Worm (Caenorhabditis elegans) whole organism, early embryonic: Measurements from ENCODE around the gene C39H7.4.

Experiments used
- B0310.2 ChIP-seq: sonication (generic microtip); optimal IDR thresholded peaks from 2 replicates; lab custom pipeline; 2016; ENCODE audit warnings: mild to moderate bottlenecking, missing genetic modification characterization, missing compliant biosample characterization
- F13C5.2 ChIP-seq: sonication (generic microtip); optimal IDR thresholded peaks from 2 replicates; lab custom pipeline; 2017; ENCODE audit warnings: mild to moderate bottlenecking, missing genetic modification characterization, inconsistent platforms, missing compliant biosample characterization
- aly-1 ChIP-seq: sonication (generic microtip); optimal IDR thresholded peaks from 2 replicates; lab custom pipeline; 2016; ENCODE audit warnings: missing genetic modification characterization, missing compliant biosample characterization
- ama-1 ChIP-seq: fragments of 150-350 bp; optimal IDR thresholded peaks from 2 replicates; lab custom pipeline; 2014
- ceh-13 ChIP-seq: fragments of 200-800 bp; sonication (Bioruptor generic); optimal IDR thresholded peaks from 2 replicates; lab custom pipeline; 2018; ENCODE audit warnings: mild to moderate bottlenecking, missing genetic modification characterization, missing compliant biosample characterization
- ceh-36 ChIP-seq: sonication (generic microtip); optimal IDR thresholded peaks from 2 replicates; lab custom pipeline; 2016; ENCODE audit warnings: missing genetic modification characterization, inconsistent platforms, missing compliant biosample characterization
- flt-1 ChIP-seq: fragments of 200-800 bp; sonication (Bioruptor generic); IDR thresholded peaks from 2 replicates; pipeline ENCODE4 v1.3.6; 2022; ENCODE audit warnings: missing genetic modification characterization, missing compliant biosample characterization
- hmbx-1 ChIP-seq: sonication (generic microtip); optimal IDR thresholded peaks from 2 replicates; lab custom pipeline; 2016; ENCODE audit warnings: mild to moderate bottlenecking, missing genetic modification characterization, missing compliant biosample characterization
- hnd-1 ChIP-seq: sonication (generic microtip); optimal IDR thresholded peaks from 2 replicates; lab custom pipeline; 2016; ENCODE audit warnings: missing genetic modification characterization, missing compliant biosample characterization
- sea-1 ChIP-seq: fragments of 200-800 bp; sonication (Bioruptor generic); conservative IDR thresholded peaks from 2 replicates; pipeline ENCODE4 v1.3.6; 2022; ENCODE audit warnings: missing genetic modification characterization, missing compliant biosample characterization
- tbx-11 ChIP-seq: fragments of 200-800 bp; sonication (Bioruptor generic); IDR thresholded peaks from 2 replicates; pipeline ENCODE4 v1.3.6; 2022; ENCODE audit warnings: missing genetic modification characterization, missing compliant biosample characterization
- tra-4 ChIP-seq: sonication (generic microtip); optimal IDR thresholded peaks from 2 replicates; lab custom pipeline; 2017; ENCODE audit warnings: missing genetic modification characterization, missing compliant biosample characterization

- TF ChIP-seq F13C5.2 (tag; lab: Kevin White, UChicago) (no peak), ama-1 (lab: Kevin White, UChicago) (peak; percentile 27), tra-4 (no peak), tbx-11 (GFP tag; lab: Robert Waterston, UW) (no peak), flt-1 (GFP tag; lab: Robert Waterston, UW) (no peak), B0310.2 (tag; lab: Kevin White, UChicago) (no peak), aly-1 (no peak), sea-1 (GFP tag; lab: Robert Waterston, UW) (no peak), ceh-13 (no peak), hnd-1 (tag; lab: Kevin White, UChicago) (no peak), ceh-36 (no peak), hmbx-1 (no peak)
Measured at ce11 chrIV:5652811-5653483, 38.5 kb upstream of the C39H7.4 start.
